Fruit fly (Drosophila melanogaster): Measurements from ENCODE around the gene CG1113.

Gene CG1113

DNA sequence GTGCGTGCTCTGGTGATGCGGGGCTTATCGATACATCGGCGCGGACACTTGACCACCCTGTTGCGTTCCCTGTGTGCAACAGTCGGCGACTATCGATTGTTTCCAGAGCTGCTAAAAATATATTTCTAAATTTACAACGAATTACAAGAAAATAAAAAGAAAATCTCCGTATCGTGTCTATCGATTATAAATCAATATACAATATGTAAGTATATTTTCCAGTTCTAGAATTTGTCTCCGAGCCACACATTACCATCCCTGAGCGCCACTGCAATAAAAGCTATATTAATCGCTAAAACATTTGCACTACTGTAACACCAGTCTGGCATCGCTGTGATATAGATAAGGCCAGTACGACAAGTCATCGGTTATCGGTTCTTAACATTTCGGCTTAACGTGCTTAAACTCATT lies 20.8 kb upstream of the CG1113 start, which contains the start of the genes Kat60 and Mms19 (continued):
- TF ChIP-seq wdn (GFP tag; IDR thresholded peaks at IDR 0.05) (peak; percentile 54; the same call in 1 of the 2 replicates), CG14050 (GFP tag; IDR thresholded peaks at IDR 0.05) (no peak), Dll (GFP tag; IDR thresholded peaks at IDR 0.05; ENCODE audit: partially characterized antibody) (peak; percentile 96), zfh1 (GFP tag; IDR thresholded peaks at IDR 0.05) (peak; percentile 69; the same call in 2 of the 3 replicates), trem (tag; optimal IDR thresholded peaks at IDR 0.05) (peak; percentile 85), CG7963 (GFP tag; IDR thresholded peaks at IDR 0.05; ENCODE audit: partially characterized antibody) (peak; percentile 92), CG10543 (GFP tag; optimal IDR thresholded peaks at IDR 0.05) (peak; percentile 50), Dbx (GFP tag; IDR thresholded peaks at IDR 0.05) (peak; percentile 73; the same call in 2 of the 3 replicates), Meics (GFP tag; optimal IDR thresholded peaks at IDR 0.05) (peak; percentile 32), Sry-β (GFP tag; optimal IDR thresholded peaks at IDR 0.05) (peak; percentile 95), CG10274 (GFP tag; optimal IDR thresholded peaks at IDR 0.05) (no peak), CG2875 (GFP tag; optimal IDR thresholded peaks at IDR 0.05) (no peak), CG18476 (GFP tag; optimal IDR thresholded peaks at IDR 0.05) (peak; percentile 76), lab (GFP tag; optimal IDR thresholded peaks at IDR 0.05) (no peak), CG11696 (GFP tag; IDR thresholded peaks at IDR 0.05) (no peak), Atf-2 (GFP tag; optimal IDR thresholded peaks at IDR 0.05) (peak; percentile 51), ewg (GFP tag; optimal IDR thresholded peaks at IDR 0.05) (peak; percentile 26), CG30431 (GFP tag; optimal IDR thresholded peaks at IDR 0.05) (peak; percentile 35), CG17912 (GFP tag; optimal IDR thresholded peaks at IDR 0.05) (no peak), nerfin-2 (GFP tag; IDR thresholded peaks at IDR 0.05; ENCODE audit: partially characterized antibody) (peak; percentile 82), CG3847 (GFP tag; IDR thresholded peaks at IDR 0.05) (peak; percentile 83), CG7839 (tag; optimal IDR thresholded peaks at IDR 0.05) (no peak), gcm (GFP tag; optimal IDR thresholded peaks at IDR 0.05) (peak; percentile 46), CG10147 (GFP tag; optimal IDR thresholded peaks at IDR 0.05) (no peak), CG15696 (tag; optimal IDR thresholded peaks at IDR 0.05) (peak; percentile 57), dimm (GFP tag; IDR thresholded peaks at IDR 0.05) (no peak), CG34422 (GFP tag; IDR thresholded peaks at IDR 0.05) (peak; percentile 50; the same call in 2 of the 3 replicates), CG16779 (GFP tag; IDR thresholded peaks at IDR 0.05) (no peak), danr (GFP tag; IDR thresholded peaks at IDR 0.05) (peak; percentile 55; the same call in 1 of the 2 replicates), Doc3 (GFP tag; IDR thresholded peaks at IDR 0.05; ENCODE audit: partially characterized antibody) (peak; percentile 93), lmd (GFP tag; IDR thresholded peaks at IDR 0.05) (peak; percentile 59), nerfin-1 (tag; optimal IDR thresholded peaks at IDR 0.05) (peak; percentile 25), NC2α (GFP tag; optimal IDR thresholded peaks at IDR 0.05) (peak; percentile 55), btn (GFP tag; optimal IDR thresholded peaks at IDR 0.05) (no peak), mirr (GFP tag; optimal IDR thresholded peaks at IDR 0.05) (no peak), CG11247 (GFP tag; IDR thresholded peaks at IDR 0.05) (peak; percentile 72), CG6683 (GFP tag; optimal IDR thresholded peaks at IDR 0.05) (no peak), CG43689 (GFP tag; IDR thresholded peaks at IDR 0.05) (no peak), crol (GFP tag; IDR thresholded peaks at IDR 0.05) (0 out of 2 replicates have a peak, but pooled peaks have one; percentile 26), Dp (GFP tag; optimal IDR thresholded peaks at IDR 0.05) (peak; percentile 47), chinmo (GFP tag; IDR thresholded peaks at IDR 0.05; ENCODE audit: partially characterized antibody) (peak; percentile 36; the same call in 2 of the 4 replicates), Nf-YB (GFP tag; optimal IDR thresholded peaks at IDR 0.05) (no peak), CG3281 (GFP tag; optimal IDR thresholded peaks at IDR 0.05) (no peak), slp2 (GFP tag; optimal IDR thresholded peaks at IDR 0.05) (no peak), CG7556 (GFP tag; optimal IDR thresholded peaks at IDR 0.05) (no peak), her (GFP tag; optimal IDR thresholded peaks at IDR 0.05) (no peak), CG10366 (GFP tag; IDR thresholded peaks at IDR 0.05) (peak; percentile 65), CG14667 (GFP tag; IDR thresholded peaks at IDR 0.05) (peak; percentile 66), CG16863 (GFP tag; optimal IDR thresholded peaks at IDR 0.05) (peak; percentile 65), Asciz (GFP tag; optimal IDR thresholded peaks at IDR 0.05) (no peak)

Measured in whole organism, embryonic.